Worm (Caenorhabditis elegans) whole organism, L4 larva: ENCODE data around the gene C38H2.3.

ENCODE experiments used
- D1046.2 ChIP-seq: fragments of 200-800 bp; sonication (Bioruptor generic); IDR thresholded peaks from 2 replicates; pipeline ENCODE4 v1.3.6; 2022; ENCODE audit warnings: missing genetic modification characterization, missing compliant biosample characterization
- F26F4.8 ChIP-seq: fragments of 200-800 bp; sonication (Bioruptor generic); conservative IDR thresholded peaks from 2 replicates; pipeline ENCODE4 v1.3.6; 2022; ENCODE audit warnings: missing genetic modification characterization, missing compliant biosample characterization
- F44E2.7 ChIP-seq: fragments of 200-800 bp; sonication (Bioruptor generic); IDR thresholded peaks from 2 replicates; pipeline ENCODE4 v2.1.2; 2022; ENCODE audit warnings: missing genetic modification characterization, missing compliant biosample characterization
- F49E8.2 ChIP-seq: sonication (generic microtip); optimal IDR thresholded peaks from 2 replicates; lab custom pipeline; 2016; ENCODE audit warnings: missing compliant biosample characterization, mild to moderate bottlenecking, missing genetic modification characterization, borderline replicate concordance
- R02D3.7 ChIP-seq: fragments of 150-350 bp; sonication (generic microtip); optimal IDR thresholded peaks from 3 replicates; lab custom pipeline; 2014; ENCODE audit warnings: missing biosample characterization, missing genetic modification characterization
- Y105C5A.15 ChIP-seq: fragments of 200-800 bp; sonication (Bioruptor generic); IDR thresholded peaks from 2 replicates; pipeline ENCODE4 v1.3.6; 2022; ENCODE audit warnings: missing genetic modification characterization, missing compliant biosample characterization
- ZK337.2 ChIP-seq: fragments of 200-800 bp; sonication (Bioruptor generic); IDR thresholded peaks from 2 replicates; pipeline ENCODE4 v1.3.6; 2022; ENCODE audit warnings: missing genetic modification reagents, missing genetic modification characterization, missing compliant biosample characterization
- aha-1 ChIP-seq: fragments of 150-350 bp; peaks from one replicate; lab custom pipeline; 2014; ENCODE audit warnings: missing biosample characterization, missing genetic modification characterization
- ama-1 ChIP-seq: fragments of 150-350 bp; optimal IDR thresholded peaks from 2 replicates; lab custom pipeline; 2014; ENCODE audit warnings: inconsistent platforms, mixed read lengths
- arid-1 ChIP-seq: fragments of 200-800 bp; sonication (Bioruptor generic); conservative IDR thresholded peaks from 2 replicates; pipeline ENCODE4 v1.3.6; 2022; ENCODE audit warnings: missing genetic modification reagents, missing genetic modification characterization, missing compliant biosample characterization
- ceh-44 ChIP-seq: fragments of 200-800 bp; sonication (Bioruptor generic); IDR thresholded peaks from 2 replicates; pipeline ENCODE4 v1.3.6; 2022; ENCODE audit warnings: missing genetic modification reagents, missing genetic modification characterization, missing compliant biosample characterization
- daf-12 ChIP-seq: fragments of 150-350 bp; optimal IDR thresholded peaks from 2 replicates; lab custom pipeline; 2014; ENCODE audit warnings: missing biosample characterization, missing genetic modification reagents, missing genetic modification characterization
- daf-19 ChIP-seq: fragments of 200-800 bp; sonication (Bioruptor generic); conservative IDR thresholded peaks from 2 replicates; pipeline ENCODE4 v1.3.6; 2022; ENCODE audit warnings: missing genetic modification characterization, missing compliant biosample characterization
- daf-8 ChIP-seq: fragments of 200-800 bp; sonication (Bioruptor generic); IDR thresholded peaks from 2 replicates; pipeline ENCODE4 v1.3.6; 2022; ENCODE audit warnings: missing genetic modification characterization, missing compliant biosample characterization
- dmd-9 ChIP-seq: fragments of 200-800 bp; sonication (Bioruptor generic); IDR thresholded peaks from 2 replicates; pipeline ENCODE4 v1.3.6; 2022; ENCODE audit warnings: missing genetic modification reagents, missing genetic modification characterization, missing compliant biosample characterization
- duxl-1 ChIP-seq: sonication (generic microtip); optimal IDR thresholded peaks from 2 replicates; lab custom pipeline; 2016; ENCODE audit warnings: mild to moderate bottlenecking, missing genetic modification characterization, moderate library complexity, missing compliant biosample characterization; ENCODE audit not compliant: poor library complexity
- dve-1 ChIP-seq: sonication (generic microtip); optimal IDR thresholded peaks from 2 replicates; lab custom pipeline; 2017; ENCODE audit warnings: antibody characterized with exemption, mild to moderate bottlenecking, missing genetic modification characterization, missing compliant biosample characterization; ENCODE audit not compliant: insufficient read depth
- fkh-10 ChIP-seq: fragments of 150-350 bp; optimal IDR thresholded peaks from 2 replicates; lab custom pipeline; 2014; ENCODE audit warnings: missing biosample characterization, missing genetic modification reagents, missing genetic modification characterization
- gei-8 ChIP-seq: fragments of 200-800 bp; sonication (Bioruptor generic); optimal IDR thresholded peaks from 2 replicates; lab custom pipeline; 2018; ENCODE audit warnings: mild to moderate bottlenecking, missing genetic modification characterization, missing compliant biosample characterization
- hlh-11 ChIP-seq: fragments of 200-800 bp; sonication (Bioruptor generic); optimal IDR thresholded peaks from 2 replicates; lab custom pipeline; 2018; ENCODE audit warnings: mild to moderate bottlenecking, missing genetic modification characterization, missing compliant biosample characterization
- jun-1 ChIP-seq: fragments of 150-350 bp; optimal IDR thresholded peaks from 2 replicates; lab custom pipeline; 2014; ENCODE audit warnings: missing biosample characterization, missing genetic modification reagents, missing genetic modification characterization
- lim-7 ChIP-seq: fragments of 200-800 bp; sonication (Bioruptor generic); IDR thresholded peaks from 2 replicates; pipeline ENCODE4 v1.3.6; 2022; ENCODE audit warnings: missing genetic modification characterization, missing compliant biosample characterization
- lin-1 ChIP-seq: fragments of 200-800 bp; sonication (Bioruptor generic); IDR thresholded peaks from 2 replicates; pipeline ENCODE4 v1.3.6; 2022; ENCODE audit warnings: missing genetic modification reagents, missing genetic modification characterization, missing compliant biosample characterization
- lin-15B ChIP-seq: fragments of 150-350 bp; sonication (generic microtip); optimal IDR thresholded peaks from 3 replicates; lab custom pipeline; 2014; ENCODE audit warnings: missing biosample characterization, missing genetic modification characterization
- lin-29 ChIP-seq: fragments of 200-800 bp; sonication (Bioruptor generic); IDR thresholded peaks from 2 replicates; pipeline ENCODE4 v1.3.6; 2022; ENCODE audit warnings: missing genetic modification reagents, missing genetic modification characterization, missing compliant biosample characterization
- lin-38 ChIP-seq: fragments of 200-800 bp; sonication (Bioruptor generic); IDR thresholded peaks from 2 replicates; pipeline ENCODE4 v1.3.6; 2022; ENCODE audit warnings: missing genetic modification reagents, missing genetic modification characterization, missing compliant biosample characterization
- lin-39 ChIP-seq: fragments of 150-350 bp; optimal IDR thresholded peaks from 2 replicates; lab custom pipeline; 2014; ENCODE audit warnings: missing biosample characterization, missing genetic modification reagents, missing genetic modification characterization
- lir-3 ChIP-seq: sonication (generic microtip); optimal IDR thresholded peaks from 2 replicates; lab custom pipeline; 2016; ENCODE audit warnings: mild to moderate bottlenecking, missing genetic modification characterization, missing compliant biosample characterization
- lsy-2 ChIP-seq, 2 experiments: fragments of 150-350 bp in 1 of 2; sonication (generic microtip) in 1 of 2; optimal IDR thresholded peaks; 2 replicates each; lab custom pipeline; 2014 to 2017; ENCODE audit warnings: missing biosample characterization in 2 of 2, missing genetic modification characterization in 2 of 2
- madf-5 ChIP-seq, 2 experiments: fragments of 200-800 bp; sonication (Bioruptor generic); IDR thresholded peaks; 2 replicates each; pipeline ENCODE4 v1.3.6; 2022; ENCODE audit warnings: missing compliant biosample characterization in 2 of 2, missing genetic modification characterization in 2 of 2
- mdt-29 ChIP-seq: fragments of 200-800 bp; sonication (Bioruptor generic); IDR thresholded peaks from 2 replicates; pipeline ENCODE4 v1.3.6; 2022; ENCODE audit warnings: missing genetic modification reagents, missing genetic modification characterization, missing compliant biosample characterization
- mep-1 ChIP-seq: fragments of 150-350 bp; sonication (generic microtip); optimal IDR thresholded peaks from 3 replicates; lab custom pipeline; 2014; ENCODE audit warnings: missing biosample characterization, missing genetic modification characterization
- mes-2 ChIP-seq: sonication (generic microtip); optimal IDR thresholded peaks from 2 replicates; lab custom pipeline; 2016; ENCODE audit warnings: missing genotype, mild to moderate bottlenecking, missing genetic modification characterization, missing compliant biosample characterization; ENCODE audit not compliant: poor library complexity, severe bottlenecking
- mxl-2 ChIP-seq: fragments of 200-800 bp; sonication (Bioruptor generic); conservative IDR thresholded peaks from 2 replicates; pipeline ENCODE4 v1.3.6; 2022; ENCODE audit warnings: missing genetic modification reagents, missing genetic modification characterization, missing compliant biosample characterization
- nhr-10 ChIP-seq: fragments of 150-350 bp; optimal IDR thresholded peaks from 2 replicates; lab custom pipeline; 2014; ENCODE audit warnings: missing biosample characterization, missing genetic modification characterization
- nhr-111 ChIP-seq: fragments of 200-800 bp; sonication (Bioruptor generic); optimal IDR thresholded peaks from 2 replicates; lab custom pipeline; 2018; ENCODE audit warnings: mild to moderate bottlenecking, missing genetic modification characterization, missing compliant biosample characterization
- nhr-237 ChIP-seq: sonication (generic microtip); optimal IDR thresholded peaks from 2 replicates; lab custom pipeline; 2017; ENCODE audit warnings: missing biosample characterization, missing genetic modification characterization
- nhr-41 ChIP-seq: fragments of 200-800 bp; sonication (Bioruptor generic); IDR thresholded peaks from 2 replicates; pipeline ENCODE4 v1.3.6; 2022; ENCODE audit warnings: missing genetic modification reagents, missing genetic modification characterization, missing compliant biosample characterization
- nhr-76 ChIP-seq: fragments of 150-350 bp; optimal IDR thresholded peaks from 2 replicates; lab custom pipeline; 2014; ENCODE audit warnings: missing biosample characterization, missing genetic modification characterization
- php-3 ChIP-seq: fragments of 200-800 bp; sonication (Bioruptor generic); IDR thresholded peaks from 2 replicates; pipeline ENCODE4 v1.3.6; 2022; ENCODE audit warnings: missing genetic modification reagents, missing genetic modification characterization, missing compliant biosample characterization
- pqm-1 ChIP-seq: sonication (generic microtip); optimal IDR thresholded peaks from 2 replicates; lab custom pipeline; 2017; ENCODE audit warnings: missing biosample characterization, missing genetic modification characterization
- rbr-2 ChIP-seq: sonication (generic microtip); optimal IDR thresholded peaks from 2 replicates; lab custom pipeline; 2016; ENCODE audit warnings: missing genotype, missing genetic modification characterization, missing compliant biosample characterization
- saeg-2 ChIP-seq: fragments of 200-800 bp; sonication (Bioruptor generic); IDR thresholded peaks from 2 replicates; pipeline ENCODE4 v1.3.6; 2022; ENCODE audit warnings: missing genetic modification reagents, missing genetic modification characterization, missing compliant biosample characterization
- set-16 ChIP-seq: fragments of 200-800 bp; sonication (Bioruptor generic); IDR thresholded peaks from 2 replicates; pipeline ENCODE4 v1.3.6; 2022; ENCODE audit warnings: missing genetic modification reagents, missing genetic modification characterization, missing compliant biosample characterization
- skn-1 ChIP-seq: fragments of 150-350 bp; optimal IDR thresholded peaks from 2 replicates; lab custom pipeline; 2014; ENCODE audit warnings: missing biosample characterization, missing genetic modification characterization
- spr-1 ChIP-seq: sonication (generic microtip); optimal IDR thresholded peaks from 2 replicates; lab custom pipeline; 2016; ENCODE audit warnings: mild to moderate bottlenecking, missing genetic modification characterization, missing compliant biosample characterization
- tra-1 ChIP-seq: fragments of 200-800 bp; sonication (Bioruptor generic); IDR thresholded peaks from 2 replicates; pipeline ENCODE4 v1.3.6; 2022; ENCODE audit warnings: missing genetic modification reagents, missing genetic modification characterization, missing compliant biosample characterization
- unc-130 ChIP-seq: sonication (generic microtip); optimal IDR thresholded peaks from 2 replicates; lab custom pipeline; 2016; ENCODE audit warnings: missing genetic modification reagents, missing genetic modification characterization, missing compliant biosample characterization
- unc-62 ChIP-seq, 3 experiments: fragments of 150-350 bp in 1 of 3; sonication (generic microtip); optimal IDR thresholded peaks in 2 of 3; peaks in 1 of 3; 1 replicate in 1 of 3; 2 replicates in 2 of 3; lab custom pipeline; 2014 to 2017; ENCODE audit warnings: missing biosample characterization in 3 of 3, missing genetic modification characterization in 3 of 3, missing genetic modification reagents in 3 of 3, missing genotype in 1 of 3
- zfp-2 ChIP-seq: sonication (generic microtip); optimal IDR thresholded peaks from 2 replicates; lab custom pipeline; 2016; ENCODE audit warnings: mild to moderate bottlenecking, missing genetic modification characterization, missing compliant biosample characterization
- zfp-3 ChIP-seq: fragments of 200-800 bp; sonication (Bioruptor generic); conservative IDR thresholded peaks from 2 replicates; pipeline ENCODE4 v1.3.6; 2022; ENCODE audit warnings: missing genetic modification reagents, missing genetic modification characterization, missing compliant biosample characterization

Gene C38H2.3

DNA sequence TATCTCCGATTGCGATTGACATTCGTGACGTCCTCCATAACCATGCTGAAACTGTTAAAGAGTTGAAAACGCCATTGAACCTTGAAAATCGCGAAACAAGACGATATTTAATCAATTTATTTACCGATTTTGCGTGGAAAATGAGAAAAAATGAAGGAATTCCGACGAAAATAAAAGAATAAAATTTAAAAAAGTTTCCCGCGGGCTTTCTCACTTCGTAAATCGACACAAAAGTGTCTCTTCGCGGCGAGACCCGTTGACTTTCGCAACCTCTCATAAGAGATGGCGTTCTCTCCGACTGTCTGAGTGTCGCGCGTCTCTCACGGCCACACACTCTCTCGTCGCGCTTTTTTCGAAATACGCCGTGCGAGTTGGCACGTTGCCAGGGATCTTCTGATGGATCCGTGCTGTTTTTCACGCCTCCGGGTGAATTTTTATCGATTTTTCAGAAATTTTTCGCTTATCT lies 20.9 kb upstream of the C38H2.3 start, which contains the start of gene hat-1 (continued):
- TF ChIP-seq nhr-111 = no peak
- TF ChIP-seq nhr-76 (tag; lab: Kevin White, UChicago) = no peak
- TF ChIP-seq D1046.2 (GFP tag; lab: Robert Waterston, UW) = peak; percentile 91
- TF ChIP-seq fkh-10 (GFP tag; lab: Kevin White, UChicago) = peak; percentile 89
- TF ChIP-seq nhr-10 (tag; lab: Kevin White, UChicago) = no peak
- TF ChIP-seq spr-1 = peak; percentile 89
- TF ChIP-seq ZK337.2 (GFP tag; lab: Robert Waterston, UW) = no peak
- peak; percentile 91 for TF ChIP-seq R02D3.7 (tag; lab: Kevin White, UChicago)
- peak; percentile 75 for TF ChIP-seq lin-15B (tag; lab: Kevin White, UChicago)
- peak; percentile 89 for TF ChIP-seq duxl-1
- TF ChIP-seq hlh-11 (tag; lab: Kevin White, UChicago) = peak; percentile 96
- TF ChIP-seq unc-130 = peak; percentile 82
- peak; percentile 93 for TF ChIP-seq saeg-2 (GFP tag; lab: Robert Waterston, UW)
- TF ChIP-seq daf-19 (GFP tag; lab: Robert Waterston, UW) = 0 out of 2 replicates have a peak, but pooled peaks have one; percentile 54
- TF ChIP-seq lin-38 (GFP tag; lab: Robert Waterston, UW) = peak; percentile 94
- no peak for TF ChIP-seq F44E2.7 (GFP tag; lab: Robert Waterston, UW)
- peak; percentile 76; the same call in 1 of the 2 replicates for TF ChIP-seq lin-1 (GFP tag; lab: Robert Waterston, UW)
- TF ChIP-seq tra-1 (GFP tag; lab: Robert Waterston, UW) = peak; percentile 88
- peak; percentile 92 for TF ChIP-seq mes-2
- no peak for TF ChIP-seq lin-39 (tag; lab: Kevin White, UChicago)
- TF ChIP-seq mdt-29 (GFP tag; lab: Robert Waterston, UW) = peak; percentile 88
- no peak for TF ChIP-seq nhr-237
- TF ChIP-seq zfp-2 (tag; lab: Kevin White, UChicago) = peak; percentile 92
- no peak for TF ChIP-seq gei-8 (GFP tag; lab: Kevin White, UChicago)
- TF ChIP-seq lir-3 = no peak
- TF ChIP-seq arid-1 (GFP tag; lab: Robert Waterston, UW) = peak; percentile 94
- TF ChIP-seq daf-12 (tag; lab: Kevin White, UChicago) = no peak
- TF ChIP-seq skn-1 (tag; lab: Kevin White, UChicago) = no peak
- peak; percentile 90 for TF ChIP-seq zfp-3 (GFP tag; lab: Robert Waterston, UW)
- peak; percentile 73; the same call in 1 of the 2 replicates for TF ChIP-seq nhr-41 (GFP tag; lab: Robert Waterston, UW)
- TF ChIP-seq lim-7 (GFP tag; lab: Robert Waterston, UW) = no peak
- TF ChIP-seq daf-8 (GFP tag; lab: Robert Waterston, UW) = no peak
- TF ChIP-seq dve-1 (tag; lab: Kevin White, UChicago) = peak; percentile 98
- TF ChIP-seq mep-1 (tag; lab: Kevin White, UChicago) = peak; percentile 95
- TF ChIP-seq dmd-9 (GFP tag; lab: Robert Waterston, UW) = peak; percentile 94
- peak; percentile 88 for TF ChIP-seq lin-29 (GFP tag; lab: Robert Waterston, UW)
- peak; percentile 64 for TF ChIP-seq php-3 (GFP tag; lab: Robert Waterston, UW)
- no peak for TF ChIP-seq mxl-2 (GFP tag; lab: Robert Waterston, UW)
- no peak for TF ChIP-seq Y105C5A.15 (GFP tag; lab: Robert Waterston, UW)
- no peak for TF ChIP-seq pqm-1 (tag; lab: Kevin White, UChicago)
- peak; percentile 57 for TF ChIP-seq jun-1 (tag; lab: Kevin White, UChicago)
- peak; percentile 78 for TF ChIP-seq ceh-44 (GFP tag; lab: Robert Waterston, UW)
- TF ChIP-seq set-16 (GFP tag; lab: Robert Waterston, UW) = peak; percentile 87
- TF ChIP-seq ama-1 (lab: Kevin White, UChicago) = no peak
- TF ChIP-seq F26F4.8 (GFP tag; lab: Robert Waterston, UW) = no peak
- peak; percentile 99 for TF ChIP-seq aha-1
- peak in 1 of 2 experiments; percentile 39 for TF ChIP-seq unc-62 (GFP tag; optimal IDR thresholded peaks at IDR 0.05 in 1 of 2; lab: Kevin White, UChicago)
- no peak for TF ChIP-seq unc-62 (tag; optimal IDR thresholded peaks at IDR 0.05; lab: Kevin White, UChicago)
- peak; percentile 96 for TF ChIP-seq rbr-2 (tag; lab: Kevin White, UChicago)
- TF ChIP-seq F49E8.2 (tag; lab: Kevin White, UChicago) = peak; percentile 92
- no peak for TF ChIP-seq madf-5 (GFP tag; IDR thresholded peaks at IDR 0.05; lab: Robert Waterston, UW)
- peak; percentile 66 to 95 for TF ChIP-seq lsy-2 (tag; optimal IDR thresholded peaks at IDR 0.05; lab: Kevin White, UChicago)
